Worm (Caenorhabditis elegans) whole organism, L4/young adult: ENCODE results near the gene R11D1.2.

Source experiments
- W03F9.2 ChIP-seq: fragments of 150-350 bp; optimal IDR thresholded peaks from 2 replicates; lab custom pipeline; 2014; ENCODE audit warnings: missing biosample characterization, missing genetic modification characterization
- dao-5 ChIP-seq: sonication (generic microtip); optimal IDR thresholded peaks from 2 replicates; lab custom pipeline; 2016; ENCODE audit warnings: missing genotype, missing genetic modification characterization, moderate library complexity, missing compliant biosample characterization
- him-1 ChIP-seq: sonication (generic microtip); optimal IDR thresholded peaks from 2 replicates; lab custom pipeline; 2016; ENCODE audit warnings: missing genotype, missing genetic modification reagents, missing genetic modification characterization, missing compliant biosample characterization

R11D1.2 gene

ce11 chrV:12729220-12729619 is 20.8 kb downstream of the R11D1.2 start, which contains the start of gene R11D1.10:
Gene R11D1.10, plus strand, starts transcription at chrV:12729520.
- TF ChIP-seq him-1 (tag; lab: Kevin White, UChicago) (no peak), W03F9.2 (tag; lab: Kevin White, UChicago) (no peak), dao-5 (tag; lab: Kevin White, UChicago) (no peak)

ce11 chrV:12732734-12733133 is 24.3 kb downstream of the R11D1.2 start:
- TF ChIP-seq him-1 (tag; lab: Kevin White, UChicago) = no peak
- TF ChIP-seq dao-5 (tag; lab: Kevin White, UChicago) = no peak
- TF ChIP-seq W03F9.2 (tag; lab: Kevin White, UChicago) = no peak

- TF ChIP-seq him-1 (tag; lab: Kevin White, UChicago) = no peak
- TF ChIP-seq dao-5 (tag; lab: Kevin White, UChicago) = no peak
- no peak for TF ChIP-seq W03F9.2 (tag; lab: Kevin White, UChicago)
Measured at ce11 chrV:12733465-12734248, 25.3 kb downstream of the R11D1.2 start, which contains the start of the genes dhs-21 and xbx-9. Gene dhs-21, minus strand, starts transcription at chrV:12733645. Gene xbx-9, plus strand, starts transcription at chrV:12734198.

- TF ChIP-seq W03F9.2 (tag; lab: Kevin White, UChicago) (no peak), dao-5 (tag; lab: Kevin White, UChicago) (no peak), him-1 (tag; lab: Kevin White, UChicago) (no peak)
Measured at ce11 chrV:12736166-12736753, 27.9 kb downstream of the R11D1.2 start, which contains the start of gene cky-1. Gene cky-1, plus strand, starts transcription at chrV:12736703.

ce11 chrV:12741684-12742083 is 33.3 kb downstream of the R11D1.2 start, which contains the start of gene hrg-7:
Gene hrg-7, plus strand, starts transcription at chrV:12742041.
- TF ChIP-seq dao-5 (tag; lab: Kevin White, UChicago) (no peak), W03F9.2 (tag; lab: Kevin White, UChicago) (no peak), him-1 (tag; lab: Kevin White, UChicago) (no peak)

DNA sequence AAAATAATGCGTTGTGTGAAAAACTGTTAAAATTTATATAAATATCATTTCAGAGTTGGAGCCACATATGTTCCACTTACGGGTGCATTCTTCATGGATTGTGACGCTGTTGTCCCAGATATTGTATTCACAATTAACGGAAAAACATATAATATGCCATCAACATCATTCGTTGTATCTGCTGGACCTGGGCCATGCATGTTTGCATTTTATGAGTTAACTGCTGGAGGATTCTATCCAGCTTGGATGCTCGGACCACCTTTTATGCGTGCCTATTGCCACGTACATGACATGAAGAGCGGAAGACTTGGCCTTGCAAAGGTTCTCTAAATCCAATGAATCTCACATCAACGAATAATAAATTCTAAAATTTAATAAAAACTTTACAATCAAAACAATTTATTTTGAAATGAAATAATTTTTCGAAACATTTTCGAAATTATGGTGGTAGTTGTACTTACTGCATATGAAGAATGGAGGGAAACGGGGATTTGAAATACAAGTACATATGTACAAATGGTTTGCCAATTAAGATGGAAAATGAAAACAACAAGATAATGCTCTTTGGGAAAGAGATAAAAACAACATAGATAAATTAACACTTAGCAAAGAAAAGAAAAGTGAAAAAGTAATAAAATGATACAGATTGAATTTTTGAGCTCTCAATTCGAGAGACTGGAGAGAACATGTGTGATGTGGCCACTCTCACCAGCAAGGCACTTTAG is 35.5 kb downstream of the R11D1.2 start:
- no peak for TF ChIP-seq W03F9.2 (tag; lab: Kevin White, UChicago)
- TF ChIP-seq dao-5 (tag; lab: Kevin White, UChicago) = no peak
- TF ChIP-seq him-1 (tag; lab: Kevin White, UChicago) = no peak

ce11 chrV:12744979-12745378 is 36.6 kb downstream of the R11D1.2 start, which contains the start of gene C15C8.7:
Gene C15C8.7, minus strand, starts transcription at chrV:12745050.
- TF ChIP-seq dao-5 (tag; lab: Kevin White, UChicago) (no peak), W03F9.2 (tag; lab: Kevin White, UChicago) (no peak), him-1 (tag; lab: Kevin White, UChicago) (no peak)

DNA sequence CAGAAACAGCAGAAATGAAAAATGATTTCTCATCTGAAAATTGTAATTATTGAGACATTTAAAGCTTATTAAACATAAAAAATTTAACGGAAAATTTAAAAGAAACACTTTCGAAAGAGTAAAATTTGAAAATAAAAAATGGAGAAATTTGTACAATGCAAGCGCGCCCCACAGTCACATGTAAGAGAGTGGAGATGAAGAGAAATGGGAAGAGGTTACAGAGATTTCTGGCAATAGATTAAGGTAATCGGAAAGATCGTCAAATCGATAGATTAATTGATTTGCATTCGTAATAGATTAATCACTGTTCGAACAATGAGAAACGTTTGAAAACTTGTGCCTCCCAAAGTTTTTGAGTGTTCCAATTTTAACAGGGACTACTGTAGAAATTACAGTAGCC is 39.0 kb downstream of the R11D1.2 start, which contains the start of gene C15C8.4:
Gene C15C8.4, minus strand, starts transcription at position 33 of the 400 bp plus-strand sequence.
- TF ChIP-seq him-1 (tag; lab: Kevin White, UChicago) (no peak), W03F9.2 (tag; lab: Kevin White, UChicago) (no peak), dao-5 (tag; lab: Kevin White, UChicago) (no peak)

- TF ChIP-seq W03F9.2 (tag; lab: Kevin White, UChicago) (no peak), dao-5 (tag; lab: Kevin White, UChicago) (no peak), him-1 (tag; lab: Kevin White, UChicago) (no peak)
Measured at ce11 chrV:12747856-12748255, 39.5 kb downstream of the R11D1.2 start, which contains the start of gene C15C8.5. Gene C15C8.5, plus strand, starts transcription at chrV:12748007.

- no peak for TF ChIP-seq dao-5 (tag; lab: Kevin White, UChicago)
- no peak for TF ChIP-seq him-1 (tag; lab: Kevin White, UChicago)
- TF ChIP-seq W03F9.2 (tag; lab: Kevin White, UChicago) = no peak
Measured at ce11 chrV:12749558-12749957, 41.2 kb downstream of the R11D1.2 start.

ce11 chrV:12751495-12752050 is 43.2 kb downstream of the R11D1.2 start, which contains the start of gene C15C8.6:
Gene C15C8.6, minus strand, starts transcription at chrV:12751545.
- no peak for TF ChIP-seq him-1 (tag; lab: Kevin White, UChicago)
- TF ChIP-seq dao-5 (tag; lab: Kevin White, UChicago) = no peak
- TF ChIP-seq W03F9.2 (tag; lab: Kevin White, UChicago) = no peak

ce11 chrV:12752407-12752806 is 44.0 kb downstream of the R11D1.2 start, which contains the start of gene C15C8.8:
Gene C15C8.8, minus strand, starts transcription at chrV:12752507.
- no peak for TF ChIP-seq him-1 (tag; lab: Kevin White, UChicago)
- no peak for TF ChIP-seq W03F9.2 (tag; lab: Kevin White, UChicago)
- TF ChIP-seq dao-5 (tag; lab: Kevin White, UChicago) = no peak
